Worm (Caenorhabditis elegans): ENCODE measurements around the gene srd-31.

DNA sequence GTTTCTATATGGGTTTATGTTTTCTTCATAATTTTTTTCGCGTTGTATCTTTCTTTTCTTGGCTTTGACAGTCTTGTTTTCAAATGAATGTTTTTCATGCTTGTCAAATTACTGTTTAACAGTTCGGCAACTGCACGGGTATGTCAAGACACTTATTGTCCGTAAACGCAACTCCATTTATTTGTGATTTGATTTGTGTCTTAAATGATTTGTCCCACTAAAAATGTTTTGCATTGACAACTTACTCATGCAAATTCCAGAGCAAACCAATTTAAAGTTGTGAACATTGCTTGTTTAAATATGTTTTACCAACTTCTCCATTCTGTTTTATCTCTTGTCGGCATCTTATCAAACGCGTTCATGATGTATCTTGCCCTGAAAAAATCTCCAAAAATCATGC is 2.8 kb downstream of the srd-31 start, which contains the start of gene srd-25:
- TF ChIP-seq ref-1 (GFP tag; conservative IDR thresholded peaks at IDR 0.05), result no peak
- no peak for TF ChIP-seq flt-1 (GFP tag; IDR thresholded peaks at IDR 0.05)

Measured in whole organism, midembryonic.